Fruit fly (Drosophila melanogaster) whole organism, embryonic: ENCODE measurements around the gene nanos.

Experiments used
- Awh ChIP-seq: fragments of 200-800 bp; sonication (Bioruptor generic); IDR thresholded peaks from 2 replicates; pipeline ENCODE4, ENCODE4 v1.3.6; 2022; ENCODE audit warnings: missing biosample characterization, missing genetic modification characterization
- CG10209 ChIP-seq: fragments of 200-800 bp; sonication (Bioruptor generic); optimal IDR thresholded peaks from 3 replicates; lab custom pipeline; 2017; ENCODE audit warnings: missing biosample characterization, mild to moderate bottlenecking, missing genetic modification characterization, missing genetic modification reagents
- CG11723 ChIP-seq: fragments of 200-800 bp; sonication (Bioruptor generic); optimal IDR thresholded peaks from 2 replicates; lab custom pipeline; 2017; ENCODE audit warnings: missing biosample characterization, mild to moderate bottlenecking, missing genetic modification characterization
- CG12236 ChIP-seq: fragments of 200-800 bp; sonication (Bioruptor generic); optimal IDR thresholded peaks from 2 replicates; lab custom pipeline; 2016; ENCODE audit warnings: missing biosample characterization, missing genetic modification characterization
- CG12391 ChIP-seq: fragments of 200-800 bp; sonication (Bioruptor generic); optimal IDR thresholded peaks from 3 replicates; lab custom pipeline; 2018; ENCODE audit warnings: missing biosample characterization, mild to moderate bottlenecking, missing genetic modification characterization, moderate library complexity
- CG14860 ChIP-seq: fragments of 200-800 bp; sonication (Bioruptor generic); IDR thresholded peaks from 3 replicates; pipeline ENCODE4 v1.3.6; 2022; ENCODE audit warnings: missing biosample characterization, missing genetic modification characterization; ENCODE audit not compliant: partially characterized antibody
- CG16813 ChIP-seq: fragments of 200-800 bp; sonication (Bioruptor generic); IDR thresholded peaks from 3 replicates; pipeline ENCODE4 v1.3.6; 2022; ENCODE audit warnings: missing biosample characterization, missing genetic modification characterization; ENCODE audit not compliant: partially characterized antibody
- CG17359 ChIP-seq: fragments of 200-800 bp; sonication (Bioruptor generic); optimal IDR thresholded peaks from 3 replicates; lab custom pipeline; 2018; ENCODE audit warnings: missing biosample characterization, mild to moderate bottlenecking, missing genetic modification characterization, moderate library complexity
- CG18619 ChIP-seq: fragments of 200-800 bp; sonication (Bioruptor generic); optimal IDR thresholded peaks from 3 replicates; lab custom pipeline; 2017; ENCODE audit warnings: missing biosample characterization, mild to moderate bottlenecking, missing genetic modification characterization
- CG2889 ChIP-seq: fragments of 200-800 bp; sonication (Bioruptor generic); IDR thresholded peaks from 3 replicates; pipeline ENCODE4 v1.3.6; 2022; ENCODE audit warnings: missing biosample characterization, missing genetic modification characterization
- CG3163 ChIP-seq: fragments of 200-800 bp; sonication (Bioruptor generic); optimal IDR thresholded peaks from 3 replicates; lab custom pipeline; 2016; ENCODE audit warnings: missing biosample characterization, missing genetic modification characterization
- CG8281 ChIP-seq: fragments of 200-800 bp; sonication (Bioruptor generic); optimal IDR thresholded peaks from 2 replicates; lab custom pipeline; 2018; ENCODE audit warnings: missing biosample characterization, mild to moderate bottlenecking, missing genetic modification characterization, moderate library complexity
- CG8944 ChIP-seq: fragments of 200-800 bp; sonication (Bioruptor generic); optimal IDR thresholded peaks from 3 replicates; lab custom pipeline; 2016; ENCODE audit warnings: missing biosample characterization, missing genetic modification characterization
- CG9876 ChIP-seq: fragments of 200-800 bp; sonication (Bioruptor generic); optimal IDR thresholded peaks from 2 replicates; lab custom pipeline; 2016; ENCODE audit warnings: missing biosample characterization, missing genetic modification characterization
- CTCF ChIP-seq: fragments of 200-800 bp; sonication (Bioruptor generic); optimal IDR thresholded peaks from 2 replicates; lab custom pipeline; 2017; ENCODE audit warnings: missing biosample characterization, mild to moderate bottlenecking, missing genetic modification characterization, moderate library complexity
- D19A ChIP-seq: fragments of 200-800 bp; optimal IDR thresholded peaks from 3 replicates; lab custom pipeline; 2019; ENCODE audit warnings: missing biosample characterization, mild to moderate bottlenecking, missing genetic modification characterization, moderate library complexity
- Doc2 ChIP-seq: fragments of 200-800 bp; sonication (Bioruptor generic); IDR thresholded peaks from 2 replicates; pipeline ENCODE4 v1.3.6; 2022; ENCODE audit warnings: missing biosample characterization, missing genetic modification characterization
- E2f1 ChIP-seq: fragments of 200-800 bp; sonication (Bioruptor generic); IDR thresholded peaks from 2 replicates; pipeline ENCODE4 v1.3.6; 2022; ENCODE audit warnings: missing biosample characterization, missing genetic modification characterization
- Eip74EF ChIP-seq, 2 experiments: fragments of 200-800 bp in 1 of 2; fragments of >200 bp in 1 of 2; sonication (Bioruptor generic) in 1 of 2; optimal IDR thresholded peaks; 2 replicates each; lab custom pipeline; 2017 to 2019; ENCODE audit warnings: missing biosample characterization in 2 of 2, missing genetic modification characterization in 2 of 2, mild to moderate bottlenecking in 1 of 2, moderate library complexity in 1 of 2
- HmgD ChIP-seq: fragments of 200-800 bp; sonication (Bioruptor generic); optimal IDR thresholded peaks from 3 replicates; lab custom pipeline; 2016; ENCODE audit warnings: missing biosample characterization, missing genetic modification characterization
- Hr78 ChIP-seq, 2 experiments: fragments of 200-800 bp in 1 of 2; fragments of >200 bp in 1 of 2; sonication (Bioruptor generic) in 1 of 2; optimal IDR thresholded peaks; 2 replicates each; lab custom pipeline; 2017 to 2019; ENCODE audit warnings: missing biosample characterization in 2 of 2, missing genetic modification characterization in 2 of 2, mild to moderate bottlenecking in 1 of 2, moderate library complexity in 1 of 2
- Max ChIP-seq: fragments of 200-800 bp; sonication (Bioruptor generic); optimal IDR thresholded peaks from 2 replicates; lab custom pipeline; 2016; ENCODE audit warnings: missing biosample characterization, mild to moderate bottlenecking, missing genetic modification characterization
- NFAT ChIP-seq: fragments of 200-800 bp; sonication (Bioruptor generic); IDR thresholded peaks from 2 replicates; pipeline ENCODE4 v1.3.6; 2022; ENCODE audit warnings: missing biosample characterization, missing genetic modification characterization
- Nf-YC ChIP-seq: fragments of 200-800 bp; optimal IDR thresholded peaks from 3 replicates; lab custom pipeline; 2019; ENCODE audit warnings: missing biosample characterization, mild to moderate bottlenecking, missing genetic modification characterization, moderate library complexity
- Poxn ChIP-seq: fragments of 200-800 bp; sonication (Bioruptor generic); IDR thresholded peaks from 2 replicates; pipeline ENCODE4 v1.3.6; 2022; ENCODE audit warnings: missing biosample characterization, missing genetic modification characterization
- Sin3A ChIP-seq: fragments of >200 bp; optimal IDR thresholded peaks from 2 replicates; lab custom pipeline; 2018
- Tbp ChIP-seq: fragments of >200 bp; optimal IDR thresholded peaks from 2 replicates; lab custom pipeline; 2018; ENCODE audit warnings: missing biosample characterization, missing genetic modification characterization
- Trl ChIP-seq, 3 experiments: fragments of >200 bp in 2 of 3; fragments of 200-800 bp in 1 of 3; sonication (Bioruptor generic) in 1 of 3; optimal IDR thresholded peaks; 2 replicates in 1 of 3; 3 replicates in 2 of 3; lab custom pipeline; 2016 to 2017; ENCODE audit warnings: missing biosample characterization in 1 of 3, missing genetic modification characterization in 1 of 3
- al ChIP-seq: fragments of 200-800 bp; sonication (Bioruptor generic); IDR thresholded peaks from 2 replicates; pipeline ENCODE4 v1.3.6; 2022; ENCODE audit warnings: missing biosample characterization, missing genetic modification characterization
- amos ChIP-seq: fragments of 200-800 bp; sonication (Bioruptor generic); IDR thresholded peaks from 2 replicates; pipeline ENCODE4 v1.3.6; 2022; ENCODE audit warnings: missing biosample characterization, missing genetic modification characterization; ENCODE audit not compliant: partially characterized antibody
- bab2 ChIP-seq: fragments of 200-800 bp; sonication (Bioruptor generic); optimal IDR thresholded peaks from 2 replicates; lab custom pipeline; 2016; ENCODE audit warnings: missing biosample characterization, missing genetic modification characterization
- cad ChIP-seq: fragments of >200 bp; optimal IDR thresholded peaks from 2 replicates; lab custom pipeline; 2017; ENCODE audit warnings: missing biosample characterization, missing genetic modification characterization
- cato ChIP-seq: fragments of 200-800 bp; sonication (Bioruptor generic); optimal IDR thresholded peaks from 2 replicates; lab custom pipeline; 2016; ENCODE audit warnings: missing biosample characterization, missing genetic modification characterization, borderline replicate concordance
- chinmo ChIP-seq: fragments of 200-800 bp; sonication (Bioruptor generic); IDR thresholded peaks from 4 replicates; pipeline ENCODE4 v1.3.6; 2022; ENCODE audit warnings: missing biosample characterization, missing genetic modification characterization; ENCODE audit not compliant: partially characterized antibody
- crol ChIP-seq: fragments of 200-800 bp; sonication (Bioruptor generic); IDR thresholded peaks from 2 replicates; pipeline ENCODE4 v1.3.6; 2022; ENCODE audit warnings: missing biosample characterization, missing genetic modification characterization
- gem ChIP-seq: fragments of 200-800 bp; sonication (Bioruptor generic); optimal IDR thresholded peaks from 2 replicates; lab custom pipeline; 2019; ENCODE audit warnings: missing biosample characterization, mild to moderate bottlenecking, missing genetic modification characterization, moderate library complexity
- hkb ChIP-seq, 2 experiments: fragments of 200-800 bp in 1 of 2; fragments of >200 bp in 1 of 2; sonication (Bioruptor generic) in 1 of 2; IDR thresholded peaks in 1 of 2; optimal IDR thresholded peaks in 1 of 2; 2 replicates each; pipeline versions ENCODE4 v1.3.6 to Lab custom; 2017 to 2022; ENCODE audit warnings: missing biosample characterization in 1 of 2, missing genetic modification characterization in 1 of 2
- ind ChIP-seq: fragments of 200-800 bp; sonication (Bioruptor generic); optimal IDR thresholded peaks from 3 replicates; lab custom pipeline; 2016; ENCODE audit warnings: missing biosample characterization, missing genetic modification characterization
- jigr1 ChIP-seq: fragments of 200-800 bp; sonication (Bioruptor generic); IDR thresholded peaks from 3 replicates; pipeline ENCODE4 v1.3.6; 2022; ENCODE audit warnings: missing biosample characterization, missing genetic modification characterization
- kah ChIP-seq: fragments of 200-800 bp; sonication (Bioruptor generic); optimal IDR thresholded peaks from 2 replicates; lab custom pipeline; 2018; ENCODE audit warnings: missing biosample characterization, mild to moderate bottlenecking, missing genetic modification characterization
- lola ChIP-seq, 3 experiments: fragments of >200 bp in 2 of 3; fragments of 200-800 bp in 1 of 3; sonication (Bioruptor generic) in 1 of 3; optimal IDR thresholded peaks; 2 replicates each; lab custom pipeline; 2017 to 2019; ENCODE audit warnings: missing biosample characterization in 3 of 3, missing genetic modification characterization in 3 of 3, mild to moderate bottlenecking in 1 of 3, moderate library complexity in 1 of 3
- oc ChIP-seq: fragments of 200-800 bp; sonication (Bioruptor generic); optimal IDR thresholded peaks from 2 replicates; lab custom pipeline; 2018; ENCODE audit warnings: missing biosample characterization, mild to moderate bottlenecking, missing genetic modification characterization, moderate library complexity
- run ChIP-seq: fragments of 200-800 bp; sonication (Bioruptor generic); optimal IDR thresholded peaks from 3 replicates; lab custom pipeline; 2018; ENCODE audit warnings: missing biosample characterization, mild to moderate bottlenecking, missing genetic modification characterization
- sr ChIP-seq: fragments of 200-800 bp; sonication (Bioruptor generic); IDR thresholded peaks from 3 replicates; pipeline ENCODE4 v1.3.6; 2022; ENCODE audit warnings: missing biosample characterization, missing genetic modification characterization
- ssp ChIP-seq: fragments of 200-800 bp; sonication (Bioruptor generic); IDR thresholded peaks from 2 replicates; pipeline ENCODE4 v1.3.6; 2022; ENCODE audit warnings: missing biosample characterization, missing genetic modification characterization
- tna ChIP-seq: fragments of 200-800 bp; sonication (Bioruptor generic); IDR thresholded peaks from 2 replicates; pipeline ENCODE4 v1.3.6; 2022; ENCODE audit warnings: missing biosample characterization, missing genetic modification characterization; ENCODE audit not compliant: partially characterized antibody
- trem ChIP-seq: fragments of 200-800 bp; optimal IDR thresholded peaks from 3 replicates; lab custom pipeline; 2019; ENCODE audit warnings: missing biosample characterization, mild to moderate bottlenecking, missing genetic modification characterization, moderate library complexity
- vvl ChIP-seq: fragments of 200-800 bp; sonication (Bioruptor generic); IDR thresholded peaks from 2 replicates; pipeline ENCODE4 v1.3.6; 2022; ENCODE audit warnings: missing biosample characterization, missing genetic modification characterization
- wor ChIP-seq: fragments of 200-800 bp; sonication (Bioruptor generic); IDR thresholded peaks from 2 replicates; pipeline ENCODE4 v1.3.6; 2022; ENCODE audit warnings: missing biosample characterization, missing genetic modification characterization
- zen2 ChIP-seq: fragments of 200-800 bp; sonication (Bioruptor generic); IDR thresholded peaks from 3 replicates; pipeline ENCODE4 v1.3.6; 2022; ENCODE audit warnings: missing biosample characterization, missing genetic modification characterization; ENCODE audit not compliant: partially characterized antibody

nanos gene

DNA sequence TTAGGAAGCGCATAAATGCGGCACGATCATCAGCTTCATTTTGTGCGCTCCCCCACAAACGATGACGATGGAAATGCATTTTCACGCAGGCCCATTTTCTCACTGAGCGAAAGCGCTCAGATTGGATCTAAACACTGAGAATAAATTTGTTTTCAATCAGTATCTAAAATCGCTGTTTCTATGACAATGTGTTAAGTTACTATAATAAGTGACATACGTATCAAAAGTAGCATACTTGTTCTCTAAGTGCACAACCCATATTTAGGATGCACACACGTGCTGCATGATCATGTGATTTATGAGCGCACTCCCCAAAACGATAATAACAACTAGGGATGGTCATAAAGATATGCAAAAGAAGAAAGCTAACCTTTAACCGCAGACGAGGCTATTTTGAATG lies 48.9 kb upstream of the nanos start (continued):
- TF ChIP-seq kah (no peak), ind (GFP tag; lab: Kevin White, UChicago) (no peak), wor (GFP tag; lab: Robert Waterston, UW) (no peak), CG17359 (tag; lab: Kevin White, UChicago) (peak; percentile 4), CG12391 (tag; lab: Kevin White, UChicago) (peak; percentile 31), gem (tag; lab: Kevin White, UChicago) (peak; percentile 37), D19A (tag; lab: Kevin White, UChicago) (peak; percentile 43), CG9876 (GFP tag; lab: Kevin White, UChicago) (no peak), Doc2 (GFP tag; lab: Robert Waterston, UW) (no peak), CG3163 (GFP tag; lab: Kevin White, UChicago) (no peak), CG10209 (GFP tag; lab: Kevin White, UChicago) (peak; percentile 17), NFAT (no peak), Awh (GFP tag; lab: Robert Waterston, UW) (0 out of 2 replicates have a peak, but pooled peaks have one; percentile 14), CTCF (GFP tag; lab: Kevin White, UChicago) (no peak), crol (GFP tag; lab: Robert Waterston, UW) (no peak), CG8944 (GFP tag; lab: Kevin White, UChicago) (no peak)

DNA sequence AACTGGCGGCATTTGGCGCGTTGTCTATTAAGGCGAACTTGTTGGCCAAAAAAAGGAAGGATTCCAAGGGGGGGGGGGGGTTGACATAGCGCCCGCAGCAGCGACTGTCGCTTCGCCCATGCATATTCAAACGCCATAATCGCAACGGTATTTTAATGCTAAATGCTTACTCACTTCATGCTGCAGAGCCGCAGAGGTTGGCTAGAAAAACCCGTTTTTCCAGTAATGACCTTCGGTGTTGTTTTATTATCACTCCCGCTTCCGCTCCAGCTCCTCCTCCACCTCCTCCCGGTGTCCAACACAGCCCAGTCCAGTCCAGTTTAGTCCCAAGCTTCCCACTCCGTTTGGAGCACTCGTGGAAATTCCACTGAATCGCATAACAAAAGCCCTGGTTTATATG lies 45.9 kb upstream of the nanos start:
- no peak for TF ChIP-seq al (GFP tag; lab: Robert Waterston, UW)
- TF ChIP-seq CG8281 (tag; lab: Kevin White, UChicago): no peak
- TF ChIP-seq CG11723 (GFP tag; lab: Kevin White, UChicago): no peak
- TF ChIP-seq CG2889 (GFP tag; lab: Robert Waterston, UW): no peak
- TF ChIP-seq Hr78 (GFP tag; optimal IDR thresholded peaks at IDR 0.05; lab: Kevin White, UChicago): no peak
- no peak for TF ChIP-seq hkb (optimal IDR thresholded peaks at IDR 0.05; lab: Kevin White, UChicago)
- TF ChIP-seq hkb (GFP tag; IDR thresholded peaks at IDR 0.05; lab: Robert Waterston, UW): no peak
- TF ChIP-seq bab2 (GFP tag; lab: Kevin White, UChicago): no peak
- no peak for TF ChIP-seq zen2 (GFP tag; lab: Robert Waterston, UW)
- no peak for TF ChIP-seq jigr1 (GFP tag; lab: Robert Waterston, UW)
- TF ChIP-seq CG12236 (GFP tag; lab: Kevin White, UChicago): no peak
- peak; percentile 90 for TF ChIP-seq vvl
- TF ChIP-seq cad: no peak
- TF ChIP-seq Eip74EF (GFP tag; optimal IDR thresholded peaks at IDR 0.05; lab: Kevin White, UChicago): peak in 1 of 2 experiments; percentile 54
- TF ChIP-seq Nf-YC (tag; lab: Kevin White, UChicago): no peak
- no peak for TF ChIP-seq Trl (optimal IDR thresholded peaks at IDR 0.05; lab: Kevin White, UChicago)
- no peak for TF ChIP-seq Trl (GFP tag; optimal IDR thresholded peaks at IDR 0.05; lab: Kevin White, UChicago)
- no peak for TF ChIP-seq HmgD
- no peak for TF ChIP-seq run (tag; lab: Kevin White, UChicago)
- TF ChIP-seq CG14860 (GFP tag; lab: Robert Waterston, UW): no peak
- TF ChIP-seq lola (GFP tag; optimal IDR thresholded peaks at IDR 0.05; lab: Kevin White, UChicago): no peak
- TF ChIP-seq CG18619 (GFP tag; lab: Kevin White, UChicago): no peak
- TF ChIP-seq crol (GFP tag; lab: Robert Waterston, UW): 0 out of 2 replicates have a peak, but pooled peaks have one; percentile 13
- TF ChIP-seq Max (GFP tag; lab: Kevin White, UChicago): no peak
- no peak for TF ChIP-seq Sin3A (lab: Kevin White, UChicago)
- no peak for TF ChIP-seq CG16813 (GFP tag; lab: Robert Waterston, UW)
- no peak for TF ChIP-seq cato (GFP tag; lab: Kevin White, UChicago)
- peak; percentile 64 for TF ChIP-seq oc (tag; lab: Kevin White, UChicago)
- TF ChIP-seq trem (tag; lab: Kevin White, UChicago): no peak
- peak; percentile 62; the same call in 1 of the 4 replicates for TF ChIP-seq chinmo
- no peak for TF ChIP-seq tna (GFP tag; lab: Robert Waterston, UW)
- no peak for TF ChIP-seq E2f1 (GFP tag; lab: Robert Waterston, UW)
- TF ChIP-seq Poxn (GFP tag; lab: Robert Waterston, UW): no peak
- no peak for TF ChIP-seq Tbp (GFP tag; lab: Kevin White, UChicago)
- TF ChIP-seq amos (GFP tag; lab: Robert Waterston, UW): no peak
- no peak for TF ChIP-seq sr (GFP tag; lab: Robert Waterston, UW)
- TF ChIP-seq ssp (GFP tag; lab: Robert Waterston, UW): no peak
